Worm (Caenorhabditis elegans) whole organism, L3 larva: ENCODE results near the gene anat-1.

Source experiments
- R02D3.7 ChIP-seq: fragments of 150-350 bp; optimal IDR thresholded peaks from 2 replicates; lab custom pipeline; 2014; ENCODE audit warnings: missing biosample characterization, missing genetic modification characterization
- ZK546.5 ChIP-seq: sonication (generic microtip); optimal IDR thresholded peaks from 2 replicates; lab custom pipeline; 2017; ENCODE audit warnings: missing biosample characterization, missing genetic modification characterization
- ama-1 ChIP-seq: fragments of 150-350 bp; optimal IDR thresholded peaks from 2 replicates; lab custom pipeline; 2018
- ceh-16 ChIP-seq: sonication (generic microtip); optimal IDR thresholded peaks from 2 replicates; lab custom pipeline; 2017; ENCODE audit warnings: missing biosample characterization, missing genetic modification characterization
- ceh-28 ChIP-seq: fragments of 150-350 bp; optimal IDR thresholded peaks from 2 replicates; lab custom pipeline; 2014; ENCODE audit warnings: missing biosample characterization, missing genetic modification reagents, missing genetic modification characterization
- ceh-82 ChIP-seq: fragments of 150-350 bp; optimal IDR thresholded peaks from 2 replicates; lab custom pipeline; 2014; ENCODE audit warnings: missing biosample characterization, missing genetic modification characterization
- daf-12 ChIP-seq: fragments of 150-350 bp; optimal IDR thresholded peaks from 2 replicates; lab custom pipeline; 2014; ENCODE audit warnings: missing biosample characterization, missing genetic modification reagents, missing genetic modification characterization
- egl-27 ChIP-seq: sonication (generic microtip); optimal IDR thresholded peaks from 4 replicates; lab custom pipeline; 2017; ENCODE audit warnings: missing biosample characterization, missing genetic modification reagents, missing genetic modification characterization
- egl-5 ChIP-seq: fragments of 150-350 bp; optimal IDR thresholded peaks from 2 replicates; lab custom pipeline; 2017; ENCODE audit warnings: missing biosample characterization, missing genetic modification reagents, missing genetic modification characterization, inconsistent platforms
- elt-1 ChIP-seq: fragments of 150-350 bp; optimal IDR thresholded peaks from 2 replicates; lab custom pipeline; 2014; ENCODE audit warnings: missing biosample characterization, missing genetic modification characterization
- elt-2 ChIP-seq: sonication (generic microtip); optimal IDR thresholded peaks from 2 replicates; lab custom pipeline; 2016; ENCODE audit warnings: missing genetic modification reagents, mild to moderate bottlenecking, missing genetic modification characterization, missing compliant biosample characterization
- fkh-10 ChIP-seq: sonication (generic microtip); optimal IDR thresholded peaks from 2 replicates; lab custom pipeline; 2017; ENCODE audit warnings: missing biosample characterization, missing genetic modification reagents, missing genetic modification characterization
- fkh-2 ChIP-seq: fragments of 150-350 bp; optimal IDR thresholded peaks from 2 replicates; lab custom pipeline; 2014; ENCODE audit warnings: missing biosample characterization, missing genetic modification reagents, missing genetic modification characterization
- fos-1 ChIP-seq: fragments of 150-350 bp; optimal IDR thresholded peaks from 2 replicates; lab custom pipeline; 2014; ENCODE audit warnings: missing biosample characterization, missing genetic modification characterization
- hmg-11 ChIP-seq: sonication (generic microtip); optimal IDR thresholded peaks from 2 replicates; lab custom pipeline; 2016; ENCODE audit warnings: missing genetic modification characterization, missing compliant biosample characterization
- jun-1 ChIP-seq: fragments of 150-350 bp; optimal IDR thresholded peaks from 2 replicates; lab custom pipeline; 2014; ENCODE audit warnings: missing biosample characterization, missing genetic modification reagents, missing genetic modification characterization
- lin-15B ChIP-seq: fragments of 150-350 bp; optimal IDR thresholded peaks from 2 replicates; lab custom pipeline; 2014; ENCODE audit warnings: missing biosample characterization, missing genetic modification characterization
- lin-39 ChIP-seq: fragments of 150-350 bp; optimal IDR thresholded peaks from 2 replicates; lab custom pipeline; 2018; ENCODE audit warnings: missing biosample characterization, missing genetic modification reagents, missing genetic modification characterization
- lsy-12 ChIP-seq: sonication (generic microtip); optimal IDR thresholded peaks from 2 replicates; lab custom pipeline; 2016; ENCODE audit warnings: mild to moderate bottlenecking, missing genetic modification characterization, missing compliant biosample characterization
- nhr-11 ChIP-seq: fragments of 150-350 bp; optimal IDR thresholded peaks from 2 replicates; lab custom pipeline; 2014; ENCODE audit warnings: missing biosample characterization, missing genetic modification characterization
- nhr-12 ChIP-seq: fragments of 150-350 bp; optimal IDR thresholded peaks from 2 replicates; lab custom pipeline; 2014; ENCODE audit warnings: missing biosample characterization, missing genetic modification characterization
- nhr-23 ChIP-seq: fragments of 150-350 bp; optimal IDR thresholded peaks from 2 replicates; lab custom pipeline; 2014; ENCODE audit warnings: missing biosample characterization, missing genetic modification reagents, missing genetic modification characterization
- nhr-237 ChIP-seq: fragments of 150-350 bp; optimal IDR thresholded peaks from 2 replicates; lab custom pipeline; 2014; ENCODE audit warnings: missing biosample characterization, missing genetic modification characterization
- nhr-25 ChIP-seq: sonication (generic microtip); optimal IDR thresholded peaks from 2 replicates; lab custom pipeline; 2017; ENCODE audit warnings: missing biosample characterization, missing genetic modification characterization
- nhr-43 ChIP-seq: sonication (generic microtip); optimal IDR thresholded peaks from 2 replicates; lab custom pipeline; 2016; ENCODE audit warnings: mild to moderate bottlenecking, missing genetic modification characterization, missing compliant biosample characterization; ENCODE audit not compliant: poor library complexity, severe bottlenecking
- nhr-67 ChIP-seq: fragments of 150-350 bp; optimal IDR thresholded peaks from 2 replicates; lab custom pipeline; 2014; ENCODE audit warnings: missing biosample characterization, missing genetic modification characterization
- nhr-76 ChIP-seq: fragments of 150-350 bp; sonication (generic microtip); optimal IDR thresholded peaks from 5 replicates; lab custom pipeline; 2014; ENCODE audit warnings: missing biosample characterization, missing genetic modification characterization
- nhr-77 ChIP-seq: fragments of 150-350 bp; optimal IDR thresholded peaks from 2 replicates; lab custom pipeline; 2014; ENCODE audit warnings: missing biosample characterization, missing genetic modification characterization
- pha-4 ChIP-seq: fragments of 150-350 bp; optimal IDR thresholded peaks from 2 replicates; lab custom pipeline; 2014; ENCODE audit warnings: missing biosample characterization, missing genetic modification reagents, missing genetic modification characterization
- pqm-1 ChIP-seq: fragments of 150-350 bp; optimal IDR thresholded peaks from 2 replicates; lab custom pipeline; 2017; ENCODE audit warnings: missing biosample characterization, missing genetic modification characterization, inconsistent platforms
- skn-1 ChIP-seq: fragments of 150-350 bp; optimal IDR thresholded peaks from 2 replicates; lab custom pipeline; 2014; ENCODE audit warnings: missing biosample characterization, missing genetic modification characterization
- snpc-4 ChIP-seq: fragments of 150-350 bp; optimal IDR thresholded peaks from 2 replicates; lab custom pipeline; 2014; ENCODE audit warnings: missing biosample characterization, missing genetic modification characterization
- unc-39 ChIP-seq: sonication (generic microtip); optimal IDR thresholded peaks from 4 replicates; lab custom pipeline; 2017; ENCODE audit warnings: missing biosample characterization, missing genetic modification characterization
- zag-1 ChIP-seq: fragments of 150-350 bp; optimal IDR thresholded peaks from 2 replicates; lab custom pipeline; 2014; ENCODE audit warnings: missing biosample characterization, missing genetic modification characterization
- ztf-11 ChIP-seq: fragments of 150-350 bp; optimal IDR thresholded peaks from 2 replicates; lab custom pipeline; 2014; ENCODE audit warnings: missing biosample characterization, missing genetic modification characterization

anat-1 gene

DNA sequence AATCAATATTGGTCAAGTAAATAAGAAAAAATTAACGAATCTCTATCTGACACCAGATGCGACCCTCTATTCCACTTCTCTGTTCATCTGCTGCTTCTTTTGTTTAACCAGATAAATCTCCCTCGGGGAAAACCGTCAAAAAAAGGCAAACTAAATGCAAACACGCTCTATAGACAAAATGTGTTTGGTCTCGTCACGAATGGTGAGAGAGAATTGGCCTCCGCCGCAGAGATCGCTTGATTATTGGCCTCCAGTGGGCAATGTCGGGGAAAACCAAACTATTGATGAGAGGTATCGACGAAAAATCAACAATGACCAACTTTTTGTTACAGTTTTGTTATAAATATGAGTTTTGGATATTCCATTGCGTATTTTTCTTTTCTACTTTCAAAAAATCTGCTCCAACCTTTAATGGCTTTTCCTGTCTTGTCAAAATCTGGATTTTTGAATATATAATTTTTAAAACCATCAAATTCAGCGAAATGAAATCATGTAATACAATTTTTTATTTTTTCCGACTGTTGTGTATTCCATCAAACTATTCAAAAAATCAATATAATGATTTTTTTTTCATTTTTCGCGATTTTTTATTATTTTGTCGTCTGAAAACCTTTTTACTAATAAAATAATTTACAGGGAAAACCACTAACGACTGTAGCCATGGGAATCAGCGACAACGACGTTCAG is 19.9 kb downstream of the anat-1 start, which contains the start of the genes C17H12.2 and vha-8 (continued):
- TF ChIP-seq pqm-1 (tag; lab: Kevin White, UChicago), result peak; percentile 77
- TF ChIP-seq elt-2 (tag; lab: Kevin White, UChicago), result peak; percentile 74
- no peak for TF ChIP-seq ztf-11 (tag; lab: Kevin White, UChicago)
- TF ChIP-seq lin-39 (tag; lab: Kevin White, UChicago), result peak; percentile 98
- peak; percentile 75 for TF ChIP-seq jun-1 (tag; lab: Kevin White, UChicago)
- no peak for TF ChIP-seq nhr-12 (tag; lab: Kevin White, UChicago)
- peak; percentile 92 for TF ChIP-seq snpc-4 (tag; lab: Kevin White, UChicago)
- peak; percentile 97 for TF ChIP-seq nhr-23
- TF ChIP-seq nhr-25 (tag; lab: Kevin White, UChicago), result peak; percentile 98
- TF ChIP-seq elt-1 (tag; lab: Kevin White, UChicago), result peak; percentile 66
- peak; percentile 31 for TF ChIP-seq ceh-82 (tag; lab: Kevin White, UChicago)
- peak; percentile 90 for TF ChIP-seq nhr-77
- peak; percentile 99 for TF ChIP-seq pha-4 (tag; lab: Kevin White, UChicago)
- no peak for TF ChIP-seq nhr-67 (tag; lab: Kevin White, UChicago)
- peak; percentile 40 for TF ChIP-seq ceh-16
- TF ChIP-seq skn-1, result peak; percentile 82
- peak; percentile 66 for TF ChIP-seq nhr-43
- no peak for TF ChIP-seq fkh-2
- TF ChIP-seq hmg-11 (tag; lab: Kevin White, UChicago), result peak; percentile 89
- TF ChIP-seq egl-27 (tag; lab: Kevin White, UChicago), result peak; percentile 60
- TF ChIP-seq ceh-28 (tag; lab: Kevin White, UChicago), result peak; percentile 88
- TF ChIP-seq R02D3.7 (tag; lab: Kevin White, UChicago), result peak; percentile 70
- TF ChIP-seq egl-5 (tag; lab: Kevin White, UChicago), result peak; percentile 98
- TF ChIP-seq, all 47 proteins: peak for 31

DNA sequence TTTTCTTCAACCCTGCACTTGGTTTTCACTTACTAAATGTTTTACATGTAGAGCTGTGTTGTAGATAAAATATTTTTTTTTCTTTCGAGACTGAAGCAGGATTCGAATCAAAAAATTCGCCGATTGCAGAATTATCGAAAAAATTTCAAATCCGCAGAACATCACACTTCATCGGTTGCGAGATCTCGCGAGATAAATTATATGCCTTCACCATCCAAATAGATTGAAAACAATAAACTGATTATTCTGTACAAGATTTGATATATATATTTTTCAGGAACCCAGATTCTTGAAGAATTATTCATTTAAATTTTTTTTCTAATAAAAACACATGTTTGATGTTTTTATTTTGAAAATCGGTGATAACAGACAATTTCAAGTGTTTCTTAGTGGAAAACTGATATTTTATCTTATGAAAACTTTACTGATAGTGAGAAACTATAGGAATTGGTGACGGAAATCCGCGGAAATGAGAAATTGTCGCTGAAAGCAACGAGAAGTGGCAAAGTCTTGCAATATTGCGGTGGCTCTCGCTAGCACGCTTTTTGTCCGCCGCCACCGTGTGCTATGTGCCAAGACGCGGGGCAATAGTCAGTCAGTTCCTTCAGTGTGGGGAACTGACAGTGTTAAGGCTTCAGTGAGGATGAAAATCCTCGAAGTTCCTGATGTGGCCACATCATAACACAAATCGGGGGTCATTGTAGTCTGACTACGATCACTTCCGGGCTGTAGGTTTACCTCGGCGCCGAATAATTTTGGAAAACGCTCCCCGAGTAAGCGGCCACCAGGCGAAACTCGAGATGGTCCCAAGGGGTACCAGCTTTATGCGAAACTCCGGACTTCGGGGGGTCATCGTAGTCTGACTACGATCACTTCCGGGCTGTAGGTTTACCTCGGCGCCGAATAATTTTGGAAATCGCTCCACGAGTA is 22.0 kb downstream of the anat-1 start:
- TF ChIP-seq nhr-76 (tag; lab: Kevin White, UChicago) (no peak), egl-5 (tag; lab: Kevin White, UChicago) (no peak), zag-1 (tag; lab: Kevin White, UChicago) (no peak), snpc-4 (tag; lab: Kevin White, UChicago) (peak; percentile 33), nhr-77 (peak; percentile 8), lin-39 (tag; lab: Kevin White, UChicago) (no peak), nhr-43 (peak; percentile 31), ceh-82 (tag; lab: Kevin White, UChicago) (no peak), ama-1 (lab: Kevin White, UChicago) (no peak), elt-2 (tag; lab: Kevin White, UChicago) (peak; percentile 15), nhr-67 (tag; lab: Kevin White, UChicago) (no peak), daf-12 (no peak), jun-1 (tag; lab: Kevin White, UChicago) (peak; percentile 16), fkh-10 (GFP tag; lab: Kevin White, UChicago) (no peak), ceh-28 (tag; lab: Kevin White, UChicago) (no peak), nhr-11 (tag; lab: Kevin White, UChicago) (no peak)

DNA sequence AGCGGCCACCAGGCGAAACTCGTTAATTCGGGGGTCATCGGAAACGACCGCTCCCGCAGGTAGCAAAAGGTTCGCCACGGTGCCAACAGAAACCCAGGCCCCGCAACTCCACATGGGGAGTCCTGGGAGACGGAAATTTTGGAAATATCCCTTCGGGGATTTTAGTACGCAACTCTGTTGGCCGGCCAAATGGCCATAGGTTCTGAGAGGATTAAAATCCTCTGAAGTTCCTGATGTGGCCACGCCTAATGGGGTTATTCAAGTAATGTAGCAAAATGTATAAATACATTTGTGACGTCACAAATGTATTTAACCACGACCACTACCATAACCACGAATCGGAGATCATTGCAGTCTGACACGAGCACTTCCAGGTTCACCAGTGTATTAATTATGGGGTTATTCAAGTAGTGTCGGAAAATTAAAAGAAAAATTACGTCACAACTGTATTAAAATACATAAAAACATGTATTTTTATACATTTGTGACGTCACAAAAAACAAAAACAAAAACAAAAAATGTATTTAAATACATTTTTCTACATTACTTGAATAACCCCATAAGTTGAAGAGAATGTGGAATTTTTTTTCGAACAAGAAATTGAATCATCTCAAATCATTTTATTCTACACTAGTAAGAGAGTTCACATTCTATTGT is 22.8 kb downstream of the anat-1 start:
- no peak for TF ChIP-seq nhr-237
- TF ChIP-seq fkh-10 (GFP tag; lab: Kevin White, UChicago), result no peak
- no peak for TF ChIP-seq unc-39 (tag; lab: Kevin White, UChicago)
- TF ChIP-seq pqm-1 (tag; lab: Kevin White, UChicago), result no peak
- no peak for TF ChIP-seq fkh-2
- no peak for TF ChIP-seq egl-5 (tag; lab: Kevin White, UChicago)
- TF ChIP-seq nhr-23, result no peak
- no peak for TF ChIP-seq lin-15B (tag; lab: Kevin White, UChicago)
- TF ChIP-seq nhr-43, result no peak
- no peak for TF ChIP-seq lsy-12 (tag; lab: Kevin White, UChicago)
- TF ChIP-seq pha-4 (tag; lab: Kevin White, UChicago), result no peak
- TF ChIP-seq zag-1 (tag; lab: Kevin White, UChicago), result no peak
- no peak for TF ChIP-seq snpc-4 (tag; lab: Kevin White, UChicago)
- TF ChIP-seq ceh-16, result no peak
- no peak for TF ChIP-seq ZK546.5 (tag; lab: Kevin White, UChicago)
- no peak for TF ChIP-seq elt-2 (tag; lab: Kevin White, UChicago)
- no peak for TF ChIP-seq elt-1 (tag; lab: Kevin White, UChicago)
- no peak for TF ChIP-seq fos-1
- TF ChIP-seq nhr-11 (tag; lab: Kevin White, UChicago), result no peak
- no peak for TF ChIP-seq ama-1 (lab: Kevin White, UChicago)
